Worm (Caenorhabditis elegans) whole organism, L4 larva: Measurements from ENCODE around the gene C27H6.8.

Experiments used
- ZK337.2 ChIP-seq: fragments of 200-800 bp; sonication (Bioruptor generic); IDR thresholded peaks from 2 replicates; pipeline ENCODE4 v1.3.6; 2022; ENCODE audit warnings: missing genetic modification reagents, missing genetic modification characterization, missing compliant biosample characterization
- ceh-28 ChIP-seq: fragments of 150-350 bp; optimal IDR thresholded peaks from 2 replicates; lab custom pipeline; 2014; ENCODE audit warnings: missing biosample characterization, missing genetic modification reagents, missing genetic modification characterization
- hlh-30 ChIP-seq: sonication (generic microtip); optimal IDR thresholded peaks from 2 replicates; lab custom pipeline; 2017; ENCODE audit warnings: antibody characterized with exemption, mild to moderate bottlenecking, missing genetic modification characterization, missing compliant biosample characterization; ENCODE audit not compliant: insufficient read depth
- nhr-102 ChIP-seq: sonication (generic microtip); optimal IDR thresholded peaks from 2 replicates; lab custom pipeline; 2016; ENCODE audit warnings: mild to moderate bottlenecking, missing genetic modification characterization, moderate library complexity, missing compliant biosample characterization
- spr-3 ChIP-seq: fragments of 200-800 bp; sonication (Bioruptor generic); optimal IDR thresholded peaks from 2 replicates; lab custom pipeline; 2018; ENCODE audit warnings: mild to moderate bottlenecking, missing genetic modification characterization, missing compliant biosample characterization
- ztf-11 ChIP-seq: fragments of 150-350 bp; optimal IDR thresholded peaks from 2 replicates; lab custom pipeline; 2014; ENCODE audit warnings: missing biosample characterization, missing genetic modification characterization

DNA sequence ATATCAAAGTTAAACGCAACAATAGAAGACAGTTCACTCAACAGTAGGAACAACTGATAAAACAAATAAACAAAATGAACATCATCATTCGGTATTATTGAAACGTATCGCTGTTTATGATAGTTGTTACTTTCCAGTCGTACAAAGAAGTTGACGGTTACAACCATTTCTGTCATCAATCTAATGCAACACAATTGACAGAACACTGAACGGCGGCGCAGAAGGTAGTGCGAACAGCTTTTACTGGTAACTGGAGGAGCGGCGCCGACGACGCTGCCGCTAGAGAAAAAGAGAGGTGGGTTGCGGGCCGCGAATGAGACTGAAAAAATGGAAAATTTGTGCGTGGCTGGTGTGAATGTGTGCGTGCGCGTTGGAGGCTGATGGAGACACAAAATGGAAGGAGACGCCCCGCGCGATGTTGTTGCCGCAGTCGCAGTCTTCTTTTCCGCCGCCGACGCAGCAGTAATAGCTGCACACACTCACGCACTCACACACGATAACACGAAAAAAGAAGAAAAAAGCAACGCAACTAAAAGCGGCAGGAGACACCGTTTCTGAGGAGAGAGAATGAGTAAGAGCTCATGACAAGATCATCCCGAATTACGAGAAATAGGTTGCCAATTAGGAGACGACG lies 23.3 kb downstream of the C27H6.8 start:
- no peak for TF ChIP-seq hlh-30 (tag; lab: Kevin White, UChicago)
- TF ChIP-seq ZK337.2 (GFP tag; lab: Robert Waterston, UW) = no peak
- TF ChIP-seq nhr-102 (tag; lab: Kevin White, UChicago) = no peak
- TF ChIP-seq spr-3 = no peak
- no peak for TF ChIP-seq ceh-28 (tag; lab: Kevin White, UChicago)
- TF ChIP-seq ztf-11 (tag; lab: Kevin White, UChicago) = no peak
